Fruit fly (Drosophila melanogaster) whole organism, wandering third instar larva: ENCODE data around the gene CG13058.

Experiments
- CG32264 ChIP-seq: fragments of 200-800 bp; sonication (Bioruptor generic); optimal IDR thresholded peaks from 2 replicates; lab custom pipeline; 2016; ENCODE audit warnings: missing biosample characterization, missing genetic modification characterization
- Mio ChIP-seq: sonication (Bioruptor generic); optimal IDR thresholded peaks from 2 replicates; lab custom pipeline; 2016; ENCODE audit warnings: missing biosample characterization, missing genetic modification characterization
- N ChIP-seq: fragments of >200 bp; optimal IDR thresholded peaks from 2 replicates; lab custom pipeline; 2018; ENCODE audit warnings: missing biosample characterization, missing external identifiers, missing genetic modification characterization
- OdsH ChIP-seq: fragments of 200-800 bp; sonication (Bioruptor generic); optimal IDR thresholded peaks from 2 replicates; lab custom pipeline; 2016; ENCODE audit warnings: missing biosample characterization, mild to moderate bottlenecking, missing genetic modification characterization
- dl ChIP-seq, 2 experiments: fragments of 175-275, 200-275 bp in 1 of 2; fragments of 200-275 bp in 1 of 2; sonication (Bioruptor generic); optimal IDR thresholded peaks; lab custom pipeline; 2018; ENCODE audit warnings: mild to moderate bottlenecking in 2 of 2, missing biosample characterization in 2 of 2, missing genetic modification characterization in 2 of 2, moderate library complexity in 2 of 2; ENCODE audit not compliant: partially characterized antibody in 2 of 2, insufficient read depth in 1 of 2
- pan ChIP-seq: fragments of >200 bp; optimal IDR thresholded peaks from 2 replicates; lab custom pipeline; 2017
- usp ChIP-seq: fragments of >200 bp; optimal IDR thresholded peaks from 2 replicates; lab custom pipeline; 2017; ENCODE audit warnings: missing biosample characterization, missing genetic modification characterization

DNA sequence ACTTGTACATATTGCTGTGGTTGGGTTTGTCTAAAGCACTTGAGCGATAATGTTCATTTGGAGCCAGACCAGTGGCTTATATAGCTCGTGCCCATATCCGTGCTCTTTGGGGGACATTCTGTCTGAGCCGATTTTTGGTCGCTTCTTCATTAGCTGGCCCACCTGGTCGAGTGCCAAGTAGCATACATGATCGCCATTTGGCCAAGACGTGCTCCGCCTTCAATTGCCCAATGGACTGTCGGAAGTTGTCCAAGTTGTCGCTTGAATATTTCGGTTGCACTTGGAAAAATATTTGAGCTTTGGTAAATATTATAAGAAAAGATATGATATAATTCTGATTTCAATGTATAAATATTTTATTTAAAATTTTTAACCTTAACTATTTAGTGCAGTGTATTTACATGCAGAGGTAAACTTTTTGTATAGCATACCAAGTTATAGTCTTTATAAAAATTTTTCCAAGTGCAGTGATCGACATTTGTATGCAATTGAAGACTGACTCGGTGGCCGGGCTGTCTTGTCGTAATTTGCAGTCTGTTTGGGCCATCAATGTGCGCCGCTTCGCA, 43.2 kb upstream of the CG13058 start, which contains the start of gene CG13047:
- TF ChIP-seq dl (GFP tag; optimal IDR thresholded peaks at IDR 0.05; lab: Kevin White, UChicago; ENCODE audit: insufficient read depth in 1 of 2, partially characterized antibody in 2 of 2) (no peak), pan (lab: Kevin White, UChicago) (no peak), N (no peak), Mio (no peak), usp (no peak), OdsH (GFP tag; lab: Kevin White, UChicago) (no peak), CG32264 (no peak)
